Fruit fly (Drosophila melanogaster) whole organism, embryonic: ENCODE results near the gene Fit2.

Experiments
- Atf3 ChIP-seq: fragments of 200-800 bp; sonication (Bioruptor generic); optimal IDR thresholded peaks from 3 replicates; lab custom pipeline; 2016; ENCODE audit warnings: missing biosample characterization, missing genetic modification characterization
- CG10654 ChIP-seq: fragments of 200-800 bp; sonication (Bioruptor generic); optimal IDR thresholded peaks from 2 replicates; lab custom pipeline; 2016; ENCODE audit warnings: missing biosample characterization, missing genetic modification characterization
- CG11504 ChIP-seq: fragments of 200-800 bp; sonication (Bioruptor generic); optimal IDR thresholded peaks from 3 replicates; lab custom pipeline; 2019; ENCODE audit warnings: missing biosample characterization, mild to moderate bottlenecking, missing genetic modification characterization, moderate library complexity
- CG11723 ChIP-seq: fragments of 200-800 bp; sonication (Bioruptor generic); optimal IDR thresholded peaks from 2 replicates; lab custom pipeline; 2017; ENCODE audit warnings: missing biosample characterization, mild to moderate bottlenecking, missing genetic modification characterization
- CG15269 ChIP-seq: fragments of 200-800 bp; sonication (Bioruptor generic); optimal IDR thresholded peaks from 2 replicates; lab custom pipeline; 2018; ENCODE audit warnings: missing biosample characterization, mild to moderate bottlenecking, missing genetic modification characterization, moderate library complexity
- CG42726 ChIP-seq: fragments of 200-800 bp; sonication (Bioruptor generic); IDR thresholded peaks from 2 replicates; pipeline ENCODE4 v1.3.6; 2022; ENCODE audit warnings: missing biosample characterization, missing genetic modification characterization; ENCODE audit not compliant: partially characterized antibody
- CG6683 ChIP-seq: fragments of 200-800 bp; sonication (Bioruptor generic); optimal IDR thresholded peaks from 2 replicates; lab custom pipeline; 2017; ENCODE audit warnings: missing biosample characterization, mild to moderate bottlenecking, missing genetic modification characterization, missing genetic modification reagents
- CG9609 ChIP-seq: fragments of 200-800 bp; sonication (Bioruptor generic); optimal IDR thresholded peaks from 3 replicates; lab custom pipeline; 2016; ENCODE audit warnings: missing biosample characterization, missing genetic modification characterization
- CG9727 ChIP-seq: fragments of 200-800 bp; sonication (Bioruptor generic); optimal IDR thresholded peaks from 3 replicates; lab custom pipeline; 2017; ENCODE audit warnings: missing biosample characterization, mild to moderate bottlenecking, missing genetic modification characterization
- Doc2 ChIP-seq: fragments of 200-800 bp; sonication (Bioruptor generic); IDR thresholded peaks from 2 replicates; pipeline ENCODE4 v1.3.6; 2022; ENCODE audit warnings: missing biosample characterization, missing genetic modification characterization
- Eip74EF ChIP-seq, 2 experiments: fragments of 200-800 bp in 1 of 2; fragments of >200 bp in 1 of 2; sonication (Bioruptor generic) in 1 of 2; optimal IDR thresholded peaks; 2 replicates each; lab custom pipeline; 2017 to 2019; ENCODE audit warnings: missing biosample characterization in 2 of 2, missing genetic modification characterization in 2 of 2, mild to moderate bottlenecking in 1 of 2, moderate library complexity in 1 of 2
- Fer1 ChIP-seq: fragments of 200-800 bp; sonication (Bioruptor generic); optimal IDR thresholded peaks from 2 replicates; lab custom pipeline; 2017; ENCODE audit warnings: missing biosample characterization, mild to moderate bottlenecking, missing genetic modification characterization
- HmgZ ChIP-seq: fragments of 200-800 bp; sonication (Bioruptor generic); optimal IDR thresholded peaks from 2 replicates; lab custom pipeline; 2018; ENCODE audit warnings: missing biosample characterization, mild to moderate bottlenecking, missing genetic modification characterization
- Hmr ChIP-seq: fragments of 200-800 bp; sonication (Bioruptor generic); optimal IDR thresholded peaks from 3 replicates; lab custom pipeline; 2017; ENCODE audit warnings: mild to moderate bottlenecking, missing biosample characterization, missing genetic modification reagents, missing genetic modification characterization
- Hr51 ChIP-seq, 2 experiments: fragments of 200-800 bp; sonication (Bioruptor generic); optimal IDR thresholded peaks; 2 replicates in 1 of 2; 3 replicates in 1 of 2; lab custom pipeline; 2016 to 2018; ENCODE audit warnings: missing biosample characterization in 2 of 2, missing genetic modification characterization in 2 of 2, mild to moderate bottlenecking in 1 of 2, moderate library complexity in 1 of 2
- Jarid2 ChIP-seq: fragments of 200-800 bp; sonication (Bioruptor generic); optimal IDR thresholded peaks from 3 replicates; lab custom pipeline; 2017; ENCODE audit warnings: mild to moderate bottlenecking, missing biosample characterization, missing genetic modification reagents, missing genetic modification characterization
- MBD-R2 ChIP-seq: fragments of 200-800 bp; sonication (Bioruptor generic); IDR thresholded peaks from 2 replicates; pipeline ENCODE4 v1.3.6; 2022; ENCODE audit warnings: missing biosample characterization, missing genetic modification characterization
- Myb ChIP-seq: fragments of 200-800 bp; sonication (Bioruptor generic); optimal IDR thresholded peaks from 2 replicates; lab custom pipeline; 2016; ENCODE audit warnings: missing biosample characterization, missing genetic modification characterization
- Oli ChIP-seq: fragments of 200-800 bp; sonication (Bioruptor generic); optimal IDR thresholded peaks from 2 replicates; lab custom pipeline; 2018; ENCODE audit warnings: missing biosample characterization, mild to moderate bottlenecking, missing genetic modification characterization, moderate library complexity
- Poxn ChIP-seq: fragments of 200-800 bp; sonication (Bioruptor generic); IDR thresholded peaks from 2 replicates; pipeline ENCODE4 v1.3.6; 2022; ENCODE audit warnings: missing biosample characterization, missing genetic modification characterization
- Sin3A ChIP-seq: fragments of >200 bp; optimal IDR thresholded peaks from 2 replicates; lab custom pipeline; 2018
- aop ChIP-seq: fragments of 200-800 bp; sonication (Bioruptor generic); IDR thresholded peaks from 2 replicates; pipeline ENCODE4 v1.3.6; 2022; ENCODE audit warnings: missing biosample characterization, missing genetic modification characterization
- ase ChIP-seq: fragments of 200-800 bp; sonication (Bioruptor generic); IDR thresholded peaks from 3 replicates; pipeline ENCODE4 v1.3.6; 2022; ENCODE audit warnings: missing biosample characterization, missing genetic modification characterization
- en ChIP-seq: fragments of 200-800 bp; sonication (Bioruptor generic); optimal IDR thresholded peaks from 2 replicates; lab custom pipeline; 2016; ENCODE audit warnings: missing biosample characterization, missing genetic modification characterization
- exex ChIP-seq: fragments of 200-800 bp; sonication (Bioruptor generic); optimal IDR thresholded peaks from 4 replicates; lab custom pipeline; 2018; ENCODE audit warnings: missing biosample characterization, mild to moderate bottlenecking, missing genetic modification characterization, moderate library complexity
- fd102C ChIP-seq: fragments of 200-800 bp; sonication (Bioruptor generic); optimal IDR thresholded peaks from 2 replicates; lab custom pipeline; 2018; ENCODE audit warnings: missing biosample characterization, mild to moderate bottlenecking, missing genetic modification characterization, moderate library complexity
- gce ChIP-seq: fragments of 200-800 bp; sonication (Bioruptor generic); IDR thresholded peaks from 3 replicates; pipeline ENCODE4 v1.3.6; 2022; ENCODE audit warnings: missing biosample characterization, missing genetic modification characterization
- hbn ChIP-seq: fragments of 200-800 bp; sonication (Bioruptor generic); IDR thresholded peaks from 2 replicates; pipeline ENCODE4 v1.3.6; 2022; ENCODE audit warnings: missing biosample characterization, missing genetic modification characterization; ENCODE audit not compliant: partially characterized antibody
- hkb ChIP-seq, 2 experiments: fragments of 200-800 bp in 1 of 2; fragments of >200 bp in 1 of 2; sonication (Bioruptor generic) in 1 of 2; IDR thresholded peaks in 1 of 2; optimal IDR thresholded peaks in 1 of 2; 2 replicates each; pipeline versions ENCODE4 v1.3.6 to Lab custom; 2017 to 2022; ENCODE audit warnings: missing biosample characterization in 1 of 2, missing genetic modification characterization in 1 of 2
- jumu ChIP-seq: fragments of 200-800 bp; sonication (Bioruptor generic); optimal IDR thresholded peaks from 3 replicates; lab custom pipeline; 2016; ENCODE audit warnings: missing biosample characterization, missing genetic modification characterization
- knrl ChIP-seq: fragments of 200-800 bp; sonication (Bioruptor generic); IDR thresholded peaks from 3 replicates; pipeline ENCODE4 v1.3.6; 2022; ENCODE audit warnings: missing biosample characterization, missing genetic modification characterization; ENCODE audit not compliant: partially characterized antibody
- org-1 ChIP-seq: fragments of 200-800 bp; sonication (Bioruptor generic); optimal IDR thresholded peaks from 2 replicates; lab custom pipeline; 2017; ENCODE audit warnings: missing biosample characterization, missing genetic modification characterization
- sna ChIP-seq: fragments of 200-800 bp; sonication (Bioruptor generic); IDR thresholded peaks from 2 replicates; pipeline ENCODE4 v1.3.6; 2022; ENCODE audit warnings: missing biosample characterization, missing genetic modification characterization; ENCODE audit not compliant: partially characterized antibody
- tll ChIP-seq, 2 experiments: fragments of 200-800 bp in 1 of 2; fragments of >200 bp in 1 of 2; sonication (Bioruptor generic) in 1 of 2; optimal IDR thresholded peaks; 2 replicates each; lab custom pipeline; 2017 to 2019; ENCODE audit warnings: missing biosample characterization in 2 of 2, missing genetic modification characterization in 2 of 2, mild to moderate bottlenecking in 1 of 2, moderate library complexity in 1 of 2
- ttk ChIP-seq: fragments of 200-800 bp; sonication (Bioruptor generic); IDR thresholded peaks from 2 replicates; pipeline ENCODE4 v2.1.2; 2022; ENCODE audit warnings: missing biosample characterization, missing genetic modification characterization
- unpg ChIP-seq: fragments of 200-800 bp; sonication (Bioruptor generic); optimal IDR thresholded peaks from 3 replicates; lab custom pipeline; 2018; ENCODE audit warnings: missing biosample characterization, mild to moderate bottlenecking, missing genetic modification characterization, moderate library complexity
- wdn ChIP-seq: fragments of 200-800 bp; sonication (Bioruptor generic); IDR thresholded peaks from 2 replicates; pipeline ENCODE4 v1.3.6; 2022; ENCODE audit warnings: missing biosample characterization, missing genetic modification characterization
- zfh1 ChIP-seq: fragments of 200-800 bp; sonication (Bioruptor generic); IDR thresholded peaks from 3 replicates; pipeline ENCODE4 v1.3.6; 2022; ENCODE audit warnings: missing biosample characterization, missing genetic modification characterization

Fit2 gene

DNA sequence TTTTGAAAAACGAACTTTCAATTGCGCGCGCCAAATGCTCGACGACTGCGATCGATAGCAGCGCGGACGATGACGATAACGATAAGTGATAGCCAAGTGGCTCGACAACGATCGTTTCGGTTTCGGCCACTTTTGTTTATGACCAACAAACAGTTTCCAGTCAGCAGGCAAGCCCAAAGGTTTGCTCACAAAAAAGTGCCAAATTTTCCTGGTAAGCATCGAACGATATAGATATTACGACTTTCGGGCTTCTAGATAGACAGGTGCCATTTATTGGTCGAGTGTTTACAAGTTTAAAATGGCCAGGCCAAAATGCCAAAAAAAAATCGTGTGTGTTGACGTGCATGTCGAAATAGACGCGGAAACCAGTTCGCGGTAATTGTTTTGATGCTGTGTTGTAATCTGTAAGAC lies 31.3 kb downstream of the Fit2 start, which contains the start of gene CG7724 (continued):
- peak; percentile 22 for TF ChIP-seq Fer1 (GFP tag; lab: Kevin White, UChicago)
- no peak for TF ChIP-seq Poxn (GFP tag; lab: Robert Waterston, UW)
- no peak for TF ChIP-seq gce (GFP tag; lab: Robert Waterston, UW)
- TF ChIP-seq Myb (GFP tag; lab: Kevin White, UChicago) = no peak
- TF ChIP-seq Eip74EF (GFP tag; optimal IDR thresholded peaks at IDR 0.05; lab: Kevin White, UChicago) = peak in 1 of 2 experiments; percentile 45
- no peak for TF ChIP-seq exex (tag; lab: Kevin White, UChicago)
- TF ChIP-seq Jarid2 (GFP tag; lab: Kevin White, UChicago) = peak; percentile 31
- TF ChIP-seq aop (GFP tag; lab: Robert Waterston, UW) = no peak
- peak; percentile 33; the same call in 1 of the 2 replicates for TF ChIP-seq CG42726 (GFP tag; lab: Robert Waterston, UW)
- no peak for TF ChIP-seq Hmr (GFP tag; lab: Kevin White, UChicago)
- no peak for TF ChIP-seq CG9727 (GFP tag; lab: Kevin White, UChicago)
- no peak for TF ChIP-seq zfh1 (GFP tag; lab: Robert Waterston, UW)
- no peak for TF ChIP-seq jumu (GFP tag; lab: Kevin White, UChicago)
- TF ChIP-seq en (GFP tag; lab: Kevin White, UChicago) = no peak
- TF ChIP-seq Oli (tag; lab: Kevin White, UChicago) = no peak
- TF ChIP-seq fd102C (GFP tag; lab: Kevin White, UChicago) = no peak
- no peak for TF ChIP-seq wdn
- TF ChIP-seq sna (GFP tag; lab: Robert Waterston, UW) = peak; percentile 89
- TF ChIP-seq tll (GFP tag; optimal IDR thresholded peaks at IDR 0.05; lab: Kevin White, UChicago) = no peak
- peak; percentile 39; the same call in 1 of the 2 replicates for TF ChIP-seq MBD-R2 (GFP tag; lab: Robert Waterston, UW)
- no peak for TF ChIP-seq ttk (GFP tag; lab: Robert Waterston, UW)
- TF ChIP-seq org-1 (GFP tag; lab: Kevin White, UChicago) = no peak
- TF ChIP-seq Atf3 (GFP tag; lab: Kevin White, UChicago) = no peak
- no peak for TF ChIP-seq hkb (optimal IDR thresholded peaks at IDR 0.05; lab: Kevin White, UChicago)
- 0 out of 2 replicates have a peak, but pooled peaks have one; percentile 27 for TF ChIP-seq hkb (GFP tag; IDR thresholded peaks at IDR 0.05; lab: Robert Waterston, UW)
- peak; percentile 59 for TF ChIP-seq CG11504 (tag; lab: Kevin White, UChicago)
- no peak for TF ChIP-seq Sin3A (lab: Kevin White, UChicago)
- TF ChIP-seq hbn = peak; percentile 74
- peak; percentile 16; the same call in 1 of the 3 replicates for TF ChIP-seq ase (GFP tag; lab: Robert Waterston, UW)
- TF ChIP-seq unpg (GFP tag; lab: Kevin White, UChicago) = no peak
- TF ChIP-seq CG15269 (tag; lab: Kevin White, UChicago) = peak; percentile 78
- no peak for TF ChIP-seq Hr51 (GFP tag; optimal IDR thresholded peaks at IDR 0.05; lab: Kevin White, UChicago)
- no peak for TF ChIP-seq Doc2 (GFP tag; lab: Robert Waterston, UW)
- TF ChIP-seq knrl (GFP tag; lab: Robert Waterston, UW) = peak; percentile 45; the same call in 2 of the 3 replicates
- no peak for TF ChIP-seq CG10654 (GFP tag; lab: Kevin White, UChicago)
- TF ChIP-seq CG11723 (GFP tag; lab: Kevin White, UChicago) = no peak
- TF ChIP-seq HmgZ = peak; percentile 35
- TF ChIP-seq CG6683 = no peak
- no peak for TF ChIP-seq CG9609 (GFP tag; lab: Kevin White, UChicago)
